Fruit fly (Drosophila melanogaster): ENCODE results near the gene CG15005.

The CG15005 gene

DNA sequence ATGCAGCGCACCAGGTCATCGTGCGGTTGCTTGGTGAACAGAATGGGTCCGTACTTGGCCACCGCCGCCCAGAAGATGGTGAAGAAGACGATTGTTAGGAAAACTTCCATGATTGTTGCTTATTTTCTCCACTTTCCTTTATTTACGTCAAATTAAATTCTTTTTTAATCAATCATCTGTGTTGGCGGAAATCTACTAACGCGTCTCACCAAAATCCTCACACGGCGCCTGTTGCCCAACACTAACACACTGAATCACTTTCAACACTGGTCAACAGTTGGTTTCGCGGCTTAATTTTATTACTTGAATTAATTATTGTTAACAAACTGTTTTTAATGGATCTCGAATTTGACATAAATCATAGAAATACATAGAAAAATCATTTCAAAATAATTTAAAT lies 17.5 kb downstream of the CG15005 start, which contains the start of gene VhaM9.7-c:
Gene VhaM9.7-c (minus strand): TSS at position 207 of the 400 bp plus-strand sequence.
- TF ChIP-seq tup (GFP tag; optimal IDR thresholded peaks at IDR 0.05): no peak
- TF ChIP-seq Sin3A (optimal IDR thresholded peaks at IDR 0.05): peak; percentile 22
- peak; percentile 29 to 50 for TF ChIP-seq Pdp1 (GFP tag; optimal IDR thresholded peaks at IDR 0.05)
- TF ChIP-seq grau (tag; optimal IDR thresholded peaks at IDR 0.05): peak; percentile 26
- TF ChIP-seq Xrp1 (GFP tag; IDR thresholded peaks at IDR 0.05): peak; percentile 36; the same call in 1 of the 2 replicates
- TF ChIP-seq stwl (tag; optimal IDR thresholded peaks at IDR 0.05): peak; percentile 96
- TF ChIP-seq CG33213 (GFP tag; optimal IDR thresholded peaks at IDR 0.05): peak; percentile 47
- no peak for TF ChIP-seq CG15073 (GFP tag; optimal IDR thresholded peaks at IDR 0.05)
- peak; percentile 53; the same call in 1 of the 2 replicates for TF ChIP-seq slbo (GFP tag; IDR thresholded peaks at IDR 0.05)
- TF ChIP-seq CG9437 (GFP tag; optimal IDR thresholded peaks at IDR 0.05): peak; percentile 13
- no peak for TF ChIP-seq CG14441 (GFP tag; IDR thresholded peaks at IDR 0.05)
- TF ChIP-seq nau (GFP tag; optimal IDR thresholded peaks at IDR 0.05): no peak
- no peak for TF ChIP-seq wek (GFP tag; optimal IDR thresholded peaks at IDR 0.05)
- no peak for TF ChIP-seq Bdp1 (GFP tag; optimal IDR thresholded peaks at IDR 0.05)
- no peak for TF ChIP-seq hb (GFP tag; IDR thresholded peaks at IDR 0.05; ENCODE audit: partially characterized antibody)
- no peak for TF ChIP-seq Asciz (GFP tag; optimal IDR thresholded peaks at IDR 0.05)
- TF ChIP-seq zen (tag; optimal IDR thresholded peaks at IDR 0.05): peak; percentile 37
- TF ChIP-seq dm (GFP tag; optimal IDR thresholded peaks at IDR 0.05): peak; percentile 0
- no peak for TF ChIP-seq CG32767 (GFP tag; IDR thresholded peaks at IDR 0.05)
- peak; percentile 65 for TF ChIP-seq zfh2 (GFP tag; optimal IDR thresholded peaks at IDR 0.05)
- TF ChIP-seq Dek (tag; optimal IDR thresholded peaks at IDR 0.05): peak; percentile 0
- peak; percentile 19 for TF ChIP-seq CG8089 (GFP tag; optimal IDR thresholded peaks at IDR 0.05)
- no peak for TF ChIP-seq jumu (GFP tag; optimal IDR thresholded peaks at IDR 0.05)
- no peak for TF ChIP-seq CG3995 (GFP tag; optimal IDR thresholded peaks at IDR 0.05)
- TF ChIP-seq vvl (GFP tag; IDR thresholded peaks at IDR 0.05): peak; percentile 65
- 0 out of 3 replicates have a peak, but pooled peaks have one; percentile 38 for TF ChIP-seq zfh1 (GFP tag; IDR thresholded peaks at IDR 0.05)
- TF ChIP-seq Mad (GFP tag; optimal IDR thresholded peaks at IDR 0.05): peak; percentile 11
- TF ChIP-seq Stat92E (GFP tag; optimal IDR thresholded peaks at IDR 0.05): peak in 1 of 3 experiments; percentile 33
- 0 out of 2 replicates have a peak, but pooled peaks have one; percentile 21 for TF ChIP-seq Bgb (GFP tag; IDR thresholded peaks at IDR 0.05; ENCODE audit: partially characterized antibody)
- peak; percentile 80 for TF ChIP-seq Dp (GFP tag; optimal IDR thresholded peaks at IDR 0.05)
- TF ChIP-seq CG17912 (GFP tag; optimal IDR thresholded peaks at IDR 0.05): peak; percentile 11
- peak; percentile 20 for TF ChIP-seq BEAF-32 (GFP tag; optimal IDR thresholded peaks at IDR 0.05)
- TF ChIP-seq nerfin-1 (tag; optimal IDR thresholded peaks at IDR 0.05): peak; percentile 37
- peak; percentile 34 for TF ChIP-seq Max (GFP tag; optimal IDR thresholded peaks at IDR 0.05)
- TF ChIP-seq ssp (GFP tag; IDR thresholded peaks at IDR 0.05): peak; percentile 17; the same call in 1 of the 2 replicates
- TF ChIP-seq row (GFP tag; IDR thresholded peaks at IDR 0.05): 0 out of 3 replicates have a peak, but pooled peaks have one; percentile 7
- TF ChIP-seq CG12942 (GFP tag; optimal IDR thresholded peaks at IDR 0.05): peak; percentile 2
- TF ChIP-seq lmd (GFP tag; IDR thresholded peaks at IDR 0.05): peak; percentile 12; the same call in 1 of the 2 replicates
- peak; percentile 45; the same call in 1 of the 2 replicates for TF ChIP-seq hbn (GFP tag; IDR thresholded peaks at IDR 0.05; ENCODE audit: partially characterized antibody)
- peak; percentile 26 for TF ChIP-seq Side (GFP tag; optimal IDR thresholded peaks at IDR 0.05)
- peak; percentile 22 for TF ChIP-seq Fer3 (tag; optimal IDR thresholded peaks at IDR 0.05)
- no peak for TF ChIP-seq Hr78 (GFP tag; optimal IDR thresholded peaks at IDR 0.05)
- peak; percentile 53 for TF ChIP-seq CHES-1-like (GFP tag; optimal IDR thresholded peaks at IDR 0.05)
- TF ChIP-seq onecut (GFP tag; IDR thresholded peaks at IDR 0.05): peak; percentile 54; the same call in 1 of the 2 replicates
- peak; percentile 39 for TF ChIP-seq CG7987 (GFP tag; optimal IDR thresholded peaks at IDR 0.05)
- TF ChIP-seq otp (GFP tag; IDR thresholded peaks at IDR 0.05): peak; percentile 45; the same call in 1 of the 3 replicates
- TF ChIP-seq Opbp (GFP tag; IDR thresholded peaks at IDR 0.05; ENCODE audit: partially characterized antibody): 0 out of 3 replicates have a peak, but pooled peaks have one; percentile 29
- no peak for TF ChIP-seq btn (GFP tag; optimal IDR thresholded peaks at IDR 0.05)
- TF ChIP-seq HmgZ (tag; optimal IDR thresholded peaks at IDR 0.05): peak; percentile 60
